Fruit fly (Drosophila melanogaster) whole organism, prepupa: Measurements from ENCODE around the gene CG4733.

Experiments used
- Blimp-1 ChIP-seq: fragments of 200-800 bp; sonication (Bioruptor generic); optimal IDR thresholded peaks from 3 replicates; lab custom pipeline; 2017; ENCODE audit warnings: missing biosample characterization, missing genetic modification characterization, mild to moderate bottlenecking, moderate library complexity, missing genetic modification reagents
- CG10631 ChIP-seq: fragments of 200-800 bp; sonication (Bioruptor generic); optimal IDR thresholded peaks from 2 replicates; lab custom pipeline; 2016; ENCODE audit warnings: missing biosample characterization, missing genetic modification characterization
- CG10669 ChIP-seq: fragments of 200-800 bp; sonication (Bioruptor generic); optimal IDR thresholded peaks from 3 replicates; lab custom pipeline; 2018; ENCODE audit warnings: missing biosample characterization, mild to moderate bottlenecking, missing genetic modification characterization, moderate library complexity
- CG11294 ChIP-seq: fragments of 200-800 bp; sonication (Bioruptor generic); IDR thresholded peaks from 2 replicates; pipeline ENCODE4 v1.3.6; 2022; ENCODE audit warnings: missing biosample characterization, missing genetic modification characterization
- CG11762 ChIP-seq: fragments of 200-800 bp; sonication (Bioruptor generic); optimal IDR thresholded peaks from 3 replicates; lab custom pipeline; 2016; ENCODE audit warnings: missing biosample characterization, missing genetic modification characterization; ENCODE audit not compliant: insufficient read depth
- CG15336 ChIP-seq: fragments of 200-800 bp; sonication (Bioruptor generic); IDR thresholded peaks from 2 replicates; pipeline ENCODE4 v1.3.6; 2022; ENCODE audit warnings: missing biosample characterization, missing genetic modification characterization
- CG1621 ChIP-seq: fragments of 200-800 bp; sonication (Bioruptor generic); optimal IDR thresholded peaks from 3 replicates; lab custom pipeline; 2018; ENCODE audit warnings: missing biosample characterization, mild to moderate bottlenecking, missing genetic modification characterization
- CG16779 ChIP-seq: fragments of 200-800 bp; sonication (Bioruptor generic); optimal IDR thresholded peaks from 3 replicates; lab custom pipeline; 2017; ENCODE audit warnings: missing biosample characterization, mild to moderate bottlenecking, missing genetic modification characterization
- CG3032 ChIP-seq: fragments of 200-800 bp; optimal IDR thresholded peaks from 2 replicates; lab custom pipeline; 2019; ENCODE audit warnings: missing biosample characterization, mild to moderate bottlenecking, missing genetic modification characterization, moderate library complexity
- CG31627 ChIP-seq: fragments of 200-800 bp; sonication (Bioruptor generic); optimal IDR thresholded peaks from 3 replicates; lab custom pipeline; 2016; ENCODE audit warnings: missing biosample characterization, missing genetic modification characterization
- CG32006 ChIP-seq: fragments of 200-800 bp; sonication (Bioruptor generic); optimal IDR thresholded peaks from 3 replicates; lab custom pipeline; 2017; ENCODE audit warnings: missing biosample characterization, mild to moderate bottlenecking, missing genetic modification characterization
- CG34406 ChIP-seq: fragments of 200-800 bp; sonication (Bioruptor generic); optimal IDR thresholded peaks from 3 replicates; lab custom pipeline; 2016; ENCODE audit warnings: missing biosample characterization, missing genetic modification characterization
- CG3919 ChIP-seq: fragments of 200-800 bp; sonication (Bioruptor generic); optimal IDR thresholded peaks from 3 replicates; lab custom pipeline; 2016; ENCODE audit warnings: missing biosample characterization, missing genetic modification characterization
- CG4318 ChIP-seq: fragments of 200-800 bp; sonication (Bioruptor generic); optimal IDR thresholded peaks from 3 replicates; lab custom pipeline; 2017; ENCODE audit warnings: missing biosample characterization, mild to moderate bottlenecking, missing genetic modification characterization
- CG6163 ChIP-seq: fragments of 200-800 bp; sonication (Bioruptor generic); IDR thresholded peaks from 3 replicates; pipeline ENCODE4 v1.3.6; 2022; ENCODE audit warnings: missing biosample characterization, missing genetic modification characterization
- CG6276 ChIP-seq: fragments of 200-800 bp; sonication (Bioruptor generic); optimal IDR thresholded peaks from 2 replicates; lab custom pipeline; 2017; ENCODE audit warnings: missing biosample characterization, mild to moderate bottlenecking, missing genetic modification characterization
- CG6808 ChIP-seq: fragments of 200-800 bp; sonication (Bioruptor generic); optimal IDR thresholded peaks from 3 replicates; lab custom pipeline; 2017; ENCODE audit warnings: missing biosample characterization, missing genetic modification characterization, mild to moderate bottlenecking, moderate library complexity, missing genetic modification reagents
- CG6854 ChIP-seq: fragments of 200-800 bp; sonication (Bioruptor generic); optimal IDR thresholded peaks from 2 replicates; lab custom pipeline; 2017; ENCODE audit warnings: missing biosample characterization, mild to moderate bottlenecking, missing genetic modification characterization
- CG7368 ChIP-seq: fragments of 200-800 bp; sonication (Bioruptor generic); optimal IDR thresholded peaks from 3 replicates; lab custom pipeline; 2016; ENCODE audit warnings: missing biosample characterization, missing genetic modification characterization
- CG8119 ChIP-seq: fragments of 200-800 bp; sonication (Bioruptor generic); IDR thresholded peaks from 3 replicates; pipeline ENCODE4 v1.3.6; 2022; ENCODE audit warnings: missing biosample characterization, missing genetic modification characterization
- CG8319 ChIP-seq: fragments of 200-800 bp; sonication (Bioruptor generic); optimal IDR thresholded peaks from 3 replicates; lab custom pipeline; 2016; ENCODE audit warnings: missing biosample characterization, missing genetic modification characterization
- CG8632 ChIP-seq: fragments of 200-800 bp; sonication (Bioruptor generic); optimal IDR thresholded peaks from 3 replicates; lab custom pipeline; 2016; ENCODE audit warnings: missing biosample characterization, missing genetic modification characterization
- CG9139 ChIP-seq: fragments of 200-800 bp; sonication (Bioruptor generic); optimal IDR thresholded peaks from 3 replicates; lab custom pipeline; 2017; ENCODE audit warnings: missing biosample characterization, mild to moderate bottlenecking, missing genetic modification characterization
- Eip75B ChIP-seq: fragments of 200-800 bp; sonication (Bioruptor generic); optimal IDR thresholded peaks from 3 replicates; lab custom pipeline; 2016; ENCODE audit warnings: missing biosample characterization, missing genetic modification characterization
- Eip78C ChIP-seq: fragments of 200-800 bp; sonication (Bioruptor generic); peaks from one replicate; lab custom pipeline; 2016; ENCODE audit warnings: missing biosample characterization, missing genetic modification characterization
- Ets96B ChIP-seq: fragments of 200-800 bp; optimal IDR thresholded peaks from 2 replicates; lab custom pipeline; 2019; ENCODE audit warnings: missing biosample characterization, mild to moderate bottlenecking, missing genetic modification characterization, moderate library complexity
- Gug ChIP-seq: fragments of 200-800 bp; sonication (Bioruptor generic); IDR thresholded peaks from 2 replicates; pipeline ENCODE4 v1.3.6; 2022; ENCODE audit warnings: missing biosample characterization, missing genetic modification characterization
- Hr38 ChIP-seq: sonication (Bioruptor generic); optimal IDR thresholded peaks from 2 replicates; lab custom pipeline; 2016; ENCODE audit warnings: missing biosample characterization, missing genetic modification characterization
- Hr39 ChIP-seq: fragments of 200-800 bp; sonication (Bioruptor generic); optimal IDR thresholded peaks from 2 replicates; lab custom pipeline; 2016; ENCODE audit warnings: missing biosample characterization, missing genetic modification characterization
- Hr4 ChIP-seq: fragments of 200-800 bp; sonication (Bioruptor generic); optimal IDR thresholded peaks from 3 replicates; lab custom pipeline; 2016; ENCODE audit warnings: missing biosample characterization, missing genetic modification characterization
- Lpt ChIP-seq: fragments of 200-800 bp; sonication (Bioruptor generic); optimal IDR thresholded peaks from 3 replicates; lab custom pipeline; 2016; ENCODE audit warnings: missing biosample characterization, missing genetic modification characterization
- Met ChIP-seq: fragments of 200-800 bp; sonication (Bioruptor generic); optimal IDR thresholded peaks from 3 replicates; lab custom pipeline; 2016; ENCODE audit warnings: missing biosample characterization, missing genetic modification characterization
- OdsH ChIP-seq: fragments of 200-800 bp; sonication (Bioruptor generic); optimal IDR thresholded peaks from 3 replicates; lab custom pipeline; 2016; ENCODE audit warnings: missing biosample characterization, missing genetic modification characterization
- Sox102F ChIP-seq: fragments of 200-800 bp; sonication (Bioruptor generic); optimal IDR thresholded peaks from 2 replicates; lab custom pipeline; 2016; ENCODE audit warnings: missing biosample characterization, mild to moderate bottlenecking, missing genetic modification characterization
- Sox14 ChIP-seq: fragments of 200-800 bp; sonication (Bioruptor generic); optimal IDR thresholded peaks from 3 replicates; lab custom pipeline; 2016; ENCODE audit warnings: missing biosample characterization, missing genetic modification characterization
- Sox15 ChIP-seq: fragments of 200-800 bp; sonication (Bioruptor generic); optimal IDR thresholded peaks from 3 replicates; lab custom pipeline; 2016; ENCODE audit warnings: missing biosample characterization, missing genetic modification characterization
- achi ChIP-seq: fragments of 200-800 bp; sonication (Bioruptor generic); optimal IDR thresholded peaks from 3 replicates; lab custom pipeline; 2016; ENCODE audit warnings: missing biosample characterization, missing genetic modification characterization
- acj6 ChIP-seq: fragments of 200-800 bp; sonication (Bioruptor generic); optimal IDR thresholded peaks from 3 replicates; lab custom pipeline; 2016; ENCODE audit warnings: missing biosample characterization, missing genetic modification characterization
- cyc ChIP-seq: fragments of 200-800 bp; sonication (Bioruptor generic); optimal IDR thresholded peaks from 3 replicates; lab custom pipeline; 2016; ENCODE audit warnings: missing biosample characterization, missing genetic modification characterization
- dac ChIP-seq: fragments of 200-800 bp; sonication (Bioruptor generic); optimal IDR thresholded peaks from 2 replicates; lab custom pipeline; 2017; ENCODE audit warnings: missing biosample characterization, mild to moderate bottlenecking, missing genetic modification characterization
- dsx ChIP-seq: fragments of 200-800 bp; optimal IDR thresholded peaks from 3 replicates; lab custom pipeline; 2019; ENCODE audit warnings: missing biosample characterization, mild to moderate bottlenecking, missing genetic modification characterization, moderate library complexity; ENCODE audit not compliant: poor library complexity, severe bottlenecking
- eg ChIP-seq: fragments of 200-800 bp; sonication (Bioruptor generic); IDR thresholded peaks from 3 replicates; pipeline ENCODE4 v1.3.6; 2022; ENCODE audit warnings: missing biosample characterization, missing genetic modification characterization
- esn ChIP-seq: fragments of 200-800 bp; sonication (Bioruptor generic); optimal IDR thresholded peaks from 2 replicates; lab custom pipeline; 2016; ENCODE audit warnings: missing biosample characterization, mild to moderate bottlenecking, missing genetic modification characterization, moderate library complexity
- fd59A ChIP-seq: fragments of 200-800 bp; sonication (Bioruptor generic); optimal IDR thresholded peaks from 2 replicates; lab custom pipeline; 2017; ENCODE audit warnings: missing biosample characterization, mild to moderate bottlenecking, missing genetic modification characterization, missing genetic modification reagents
- fd85E ChIP-seq: fragments of 200-800 bp; sonication (Bioruptor generic); optimal IDR thresholded peaks from 3 replicates; lab custom pipeline; 2016; ENCODE audit warnings: missing biosample characterization, missing genetic modification characterization
- lz ChIP-seq: fragments of 200-800 bp; sonication (Bioruptor generic); optimal IDR thresholded peaks from 3 replicates; lab custom pipeline; 2016; ENCODE audit warnings: missing biosample characterization, missing genetic modification characterization
- net ChIP-seq: fragments of 200-800 bp; sonication (Bioruptor generic); optimal IDR thresholded peaks from 3 replicates; lab custom pipeline; 2016; ENCODE audit warnings: missing biosample characterization, missing genetic modification characterization
- pdm3 ChIP-seq: fragments of 200-800 bp; sonication (Bioruptor generic); optimal IDR thresholded peaks from 3 replicates; lab custom pipeline; 2016; ENCODE audit warnings: missing biosample characterization, missing genetic modification characterization
- salr ChIP-seq, 2 experiments: fragments of 200-800 bp; sonication (Bioruptor generic); optimal IDR thresholded peaks; 3 replicates each; lab custom pipeline; 2016 to 2018; ENCODE audit warnings: missing biosample characterization in 2 of 2, missing genetic modification characterization in 2 of 2, mild to moderate bottlenecking in 1 of 2
- spab ChIP-seq: fragments of 200-800 bp; sonication (Bioruptor generic); optimal IDR thresholded peaks from 2 replicates; lab custom pipeline; 2017; ENCODE audit warnings: missing biosample characterization, mild to moderate bottlenecking, missing genetic modification characterization, missing genetic modification reagents
- ss ChIP-seq, 2 experiments: fragments of 200-800 bp; sonication (Bioruptor generic); optimal IDR thresholded peaks; 2 replicates in 1 of 2; 3 replicates in 1 of 2; lab custom pipeline; 2017 to 2018; ENCODE audit warnings: mild to moderate bottlenecking in 2 of 2, missing biosample characterization in 2 of 2, missing genetic modification characterization in 2 of 2, moderate library complexity in 1 of 2
- topi ChIP-seq: fragments of 200-800 bp; sonication (Bioruptor generic); optimal IDR thresholded peaks from 3 replicates; lab custom pipeline; 2016; ENCODE audit warnings: missing biosample characterization, missing genetic modification characterization
- vri ChIP-seq: fragments of 200-800 bp; sonication (Bioruptor generic); optimal IDR thresholded peaks from 3 replicates; lab custom pipeline; 2016; ENCODE audit warnings: missing biosample characterization, mild to moderate bottlenecking, missing genetic modification characterization

The CG4733 gene

DNA sequence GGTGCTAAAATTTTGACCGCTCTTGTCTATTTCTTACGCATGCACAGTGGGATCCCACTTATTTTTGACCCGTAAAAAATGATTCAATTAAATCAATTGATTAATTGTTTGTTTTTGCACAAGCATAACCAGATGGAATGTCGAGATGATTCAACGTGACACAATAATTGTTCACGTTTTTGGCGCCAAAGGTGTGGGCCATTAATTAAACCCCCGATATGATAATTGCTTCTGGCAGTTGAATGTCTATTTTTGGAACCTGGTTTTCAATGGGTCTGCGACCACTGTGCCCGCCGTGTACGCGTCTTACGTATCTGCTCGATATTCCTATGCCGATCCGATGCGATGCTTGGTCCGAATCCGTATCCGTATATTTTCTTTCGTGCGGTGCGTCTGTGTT lies 1.6 kb downstream of the CG4733 start:
- TF ChIP-seq lz (GFP tag; lab: Kevin White, UChicago) = peak; percentile 26
- TF ChIP-seq Sox14 (GFP tag; lab: Kevin White, UChicago) = peak; percentile 37
- peak in 1 of 2 experiments; percentile 6 for TF ChIP-seq salr (GFP tag; optimal IDR thresholded peaks at IDR 0.05; lab: Kevin White, UChicago)
- peak; percentile 72 for TF ChIP-seq CG15336 (GFP tag; lab: Robert Waterston, UW)
- TF ChIP-seq Eip78C (GFP tag; lab: Kevin White, UChicago) = peak; percentile 78
- TF ChIP-seq dsx (GFP tag; lab: Kevin White, UChicago) = no peak
- TF ChIP-seq CG10669 (GFP tag; lab: Kevin White, UChicago) = peak; percentile 16
- no peak for TF ChIP-seq CG9139 (GFP tag; lab: Kevin White, UChicago)
- no peak for TF ChIP-seq fd59A (GFP tag; lab: Kevin White, UChicago)
- peak; percentile 33 for TF ChIP-seq cyc (GFP tag; lab: Kevin White, UChicago)
- no peak for TF ChIP-seq CG3032 (tag; lab: Kevin White, UChicago)
- TF ChIP-seq CG7368 (GFP tag; lab: Kevin White, UChicago) = no peak
- TF ChIP-seq CG16779 (tag; lab: Kevin White, UChicago) = no peak
- no peak for TF ChIP-seq esn (GFP tag; lab: Kevin White, UChicago)
- TF ChIP-seq dac (GFP tag; lab: Kevin White, UChicago) = no peak
- TF ChIP-seq CG11294 (GFP tag; lab: Robert Waterston, UW) = peak; percentile 58; the same call in 1 of the 2 replicates
- no peak for TF ChIP-seq Ets96B
- TF ChIP-seq Gug (GFP tag; lab: Robert Waterston, UW) = no peak
- TF ChIP-seq CG31627 = peak; percentile 35
- TF ChIP-seq topi (GFP tag; lab: Kevin White, UChicago) = no peak
- TF ChIP-seq pdm3 (GFP tag; lab: Kevin White, UChicago) = no peak
- TF ChIP-seq CG6163 = peak; percentile 56
- TF ChIP-seq CG8319 = no peak
- no peak for TF ChIP-seq Sox15 (GFP tag; lab: Kevin White, UChicago)
- no peak for TF ChIP-seq CG34406
- peak; percentile 34 for TF ChIP-seq Met (GFP tag; lab: Kevin White, UChicago)
- peak; percentile 50 for TF ChIP-seq Hr4 (GFP tag; lab: Kevin White, UChicago)
- no peak for TF ChIP-seq CG6854 (GFP tag; lab: Kevin White, UChicago)
- TF ChIP-seq CG10631 (GFP tag; lab: Kevin White, UChicago) = peak; percentile 43
- no peak for TF ChIP-seq CG8632
- TF ChIP-seq CG8119 = peak; percentile 58
- no peak for TF ChIP-seq fd85E (GFP tag; lab: Kevin White, UChicago)
- TF ChIP-seq eg = peak; percentile 66; the same call in 2 of the 3 replicates
- TF ChIP-seq Blimp-1 = no peak
- TF ChIP-seq net (GFP tag; lab: Kevin White, UChicago) = no peak
- TF ChIP-seq spab (GFP tag; lab: Kevin White, UChicago) = no peak
- TF ChIP-seq CG4318 (GFP tag; lab: Kevin White, UChicago) = no peak
- no peak for TF ChIP-seq Hr38 (GFP tag; lab: Kevin White, UChicago)
- TF ChIP-seq CG6276 (GFP tag; lab: Kevin White, UChicago) = no peak
- TF ChIP-seq OdsH (GFP tag; lab: Kevin White, UChicago) = peak; percentile 21
- peak; percentile 48 for TF ChIP-seq CG32006
- no peak for TF ChIP-seq Sox102F
- no peak for TF ChIP-seq Eip75B
- no peak for TF ChIP-seq CG11762 (GFP tag; lab: Kevin White, UChicago)
- no peak for TF ChIP-seq CG6808 (GFP tag; lab: Kevin White, UChicago)
- TF ChIP-seq ss (GFP tag; optimal IDR thresholded peaks at IDR 0.05; lab: Kevin White, UChicago) = no peak
- TF ChIP-seq achi (GFP tag; lab: Kevin White, UChicago) = peak; percentile 32
- no peak for TF ChIP-seq vri (GFP tag; lab: Kevin White, UChicago)
- TF ChIP-seq Lpt = no peak
- TF ChIP-seq CG1621 (tag; lab: Kevin White, UChicago) = no peak
- TF ChIP-seq Hr39 (GFP tag; lab: Kevin White, UChicago) = peak; percentile 40
- peak; percentile 38 for TF ChIP-seq CG3919 (GFP tag; lab: Kevin White, UChicago)
- peak; percentile 19 for TF ChIP-seq acj6 (GFP tag; lab: Kevin White, UChicago)
